Fruit fly (Drosophila melanogaster) whole organism, embryonic: ENCODE data around the gene CG3703.

ENCODE experiments used
- Blimp-1 ChIP-seq: fragments of 200-800 bp; sonication (Bioruptor generic); optimal IDR thresholded peaks from 3 replicates; lab custom pipeline; 2018; ENCODE audit warnings: missing biosample characterization, missing genetic modification characterization, mild to moderate bottlenecking, moderate library complexity, missing genetic modification reagents
- BtbVII ChIP-seq: fragments of 200-800 bp; sonication (Bioruptor generic); optimal IDR thresholded peaks from 3 replicates; lab custom pipeline; 2017; ENCODE audit warnings: missing biosample characterization, mild to moderate bottlenecking, missing genetic modification characterization
- CG10267 ChIP-seq: fragments of 200-800 bp; sonication (Bioruptor generic); optimal IDR thresholded peaks from 2 replicates; lab custom pipeline; 2018; ENCODE audit warnings: missing biosample characterization, mild to moderate bottlenecking, missing genetic modification characterization, moderate library complexity
- CG10321 ChIP-seq: fragments of 200-800 bp; sonication (Bioruptor generic); IDR thresholded peaks from 2 replicates; pipeline ENCODE4 v1.3.6; 2022; ENCODE audit warnings: missing biosample characterization, missing genetic modification characterization
- CG11456 ChIP-seq: fragments of 200-800 bp; sonication (Bioruptor generic); IDR thresholded peaks from 3 replicates; pipeline ENCODE4 v1.3.6; 2022; ENCODE audit warnings: missing biosample characterization, missing genetic modification characterization
- CG12659 ChIP-seq: fragments of 200-800 bp; sonication (Bioruptor generic); optimal IDR thresholded peaks from 3 replicates; lab custom pipeline; 2017; ENCODE audit warnings: mild to moderate bottlenecking, missing biosample characterization, missing genetic modification reagents, missing genetic modification characterization
- CG13624 ChIP-seq: fragments of 200-800 bp; sonication (Bioruptor generic); optimal IDR thresholded peaks from 2 replicates; lab custom pipeline; 2016; ENCODE audit warnings: missing biosample characterization, missing genetic modification characterization
- CG15269 ChIP-seq: fragments of 200-800 bp; sonication (Bioruptor generic); optimal IDR thresholded peaks from 2 replicates; lab custom pipeline; 2018; ENCODE audit warnings: missing biosample characterization, mild to moderate bottlenecking, missing genetic modification characterization, moderate library complexity
- CG1603 ChIP-seq: fragments of 200-800 bp; sonication (Bioruptor generic); optimal IDR thresholded peaks from 2 replicates; lab custom pipeline; 2019; ENCODE audit warnings: missing biosample characterization, mild to moderate bottlenecking, missing genetic modification characterization, moderate library complexity
- CG3281 ChIP-seq: fragments of 200-800 bp; sonication (Bioruptor generic); optimal IDR thresholded peaks from 3 replicates; lab custom pipeline; 2017; ENCODE audit warnings: missing biosample characterization, mild to moderate bottlenecking, missing genetic modification characterization
- CG3847 ChIP-seq: fragments of 200-800 bp; sonication (Bioruptor generic); IDR thresholded peaks from 2 replicates; pipeline ENCODE4 v1.3.6; 2022; ENCODE audit warnings: missing biosample characterization, missing genetic modification characterization
- CG4360 ChIP-seq: fragments of 200-800 bp; sonication (Bioruptor generic); IDR thresholded peaks from 2 replicates; pipeline ENCODE4 v1.3.6; 2022; ENCODE audit warnings: missing biosample characterization, missing genetic modification characterization
- CG4404 ChIP-seq: fragments of 200-800 bp; sonication (Bioruptor generic); IDR thresholded peaks from 2 replicates; pipeline ENCODE4 v1.3.6; 2022; ENCODE audit warnings: missing biosample characterization, missing genetic modification characterization
- CG6765 ChIP-seq: fragments of 200-800 bp; sonication (Bioruptor generic); optimal IDR thresholded peaks from 3 replicates; lab custom pipeline; 2017; ENCODE audit warnings: missing biosample characterization, mild to moderate bottlenecking, missing genetic modification characterization
- CG6791 ChIP-seq: fragments of 200-800 bp; sonication (Bioruptor generic); IDR thresholded peaks from 3 replicates; pipeline ENCODE4 v1.3.6; 2022; ENCODE audit warnings: missing biosample characterization, missing genetic modification characterization; ENCODE audit not compliant: partially characterized antibody
- CG7786 ChIP-seq: fragments of 200-800 bp; sonication (Bioruptor generic); optimal IDR thresholded peaks from 2 replicates; lab custom pipeline; 2016; ENCODE audit warnings: missing biosample characterization, missing genetic modification characterization
- CG8765 ChIP-seq: fragments of 200-800 bp; sonication (Bioruptor generic); IDR thresholded peaks from 2 replicates; pipeline ENCODE4 v1.3.6; 2022; ENCODE audit warnings: missing biosample characterization, missing genetic modification characterization
- D19B ChIP-seq: fragments of 200-800 bp; sonication (Bioruptor generic); optimal IDR thresholded peaks from 2 replicates; lab custom pipeline; 2017; ENCODE audit warnings: missing biosample characterization, mild to moderate bottlenecking, missing genetic modification characterization
- Dip2 ChIP-seq: fragments of 200-800 bp; sonication (Bioruptor generic); IDR thresholded peaks from 2 replicates; pipeline ENCODE4 v1.3.6; 2022; ENCODE audit warnings: missing biosample characterization, missing genetic modification characterization
- Drgx ChIP-seq: fragments of 200-800 bp; sonication (Bioruptor generic); IDR thresholded peaks from 2 replicates; pipeline ENCODE4 v1.3.6; 2022; ENCODE audit warnings: missing biosample characterization, missing genetic modification characterization
- HLH4C ChIP-seq: fragments of 200-800 bp; sonication (Bioruptor generic); IDR thresholded peaks from 3 replicates; pipeline ENCODE4 v1.3.6; 2022; ENCODE audit warnings: missing biosample characterization, missing genetic modification characterization; ENCODE audit not compliant: partially characterized antibody
- Hsf ChIP-seq: fragments of 200-800 bp; sonication (Bioruptor generic); optimal IDR thresholded peaks from 3 replicates; lab custom pipeline; 2016; ENCODE audit warnings: missing biosample characterization, missing genetic modification characterization
- Kr ChIP-seq: fragments of 200-800 bp; sonication (Bioruptor generic); optimal IDR thresholded peaks from 2 replicates; lab custom pipeline; 2017; ENCODE audit warnings: missing biosample characterization, mild to moderate bottlenecking, missing genetic modification characterization
- Optix ChIP-seq: fragments of 200-800 bp; sonication (Bioruptor generic); IDR thresholded peaks from 3 replicates; pipeline ENCODE4 v1.3.6; 2022; ENCODE audit warnings: missing biosample characterization, missing genetic modification characterization
- Pdp1 ChIP-seq, 2 experiments: fragments of 200-800 bp; sonication (Bioruptor generic); optimal IDR thresholded peaks; 3 replicates each; lab custom pipeline; 2016; ENCODE audit warnings: missing biosample characterization in 2 of 2, missing genetic modification characterization in 2 of 2, mild to moderate bottlenecking in 1 of 2, moderate library complexity in 1 of 2
- Rx ChIP-seq: fragments of 200-800 bp; sonication (Bioruptor generic); IDR thresholded peaks from 2 replicates; pipeline ENCODE4 v1.3.6; 2022; ENCODE audit warnings: missing biosample characterization, missing genetic modification characterization
- Scr ChIP-seq: fragments of 200-800 bp; sonication (Bioruptor generic); IDR thresholded peaks from 2 replicates; pipeline ENCODE4 v1.3.6; 2022; ENCODE audit warnings: missing biosample characterization, missing genetic modification characterization; ENCODE audit not compliant: partially characterized antibody
- Ssrp ChIP-seq: fragments of 200-800 bp; sonication (Bioruptor generic); optimal IDR thresholded peaks from 2 replicates; lab custom pipeline; 2018; ENCODE audit warnings: missing biosample characterization, mild to moderate bottlenecking, missing genetic modification characterization, moderate library complexity
- Stat92E ChIP-seq, 3 experiments: fragments of >200 bp in 2 of 3; fragments of 200-800 bp in 1 of 3; sonication (Bioruptor generic) in 1 of 3; optimal IDR thresholded peaks; 2 replicates each; lab custom pipeline; 2017 to 2019; ENCODE audit warnings: missing biosample characterization in 3 of 3, missing genetic modification characterization in 3 of 3, mild to moderate bottlenecking in 1 of 3, moderate library complexity in 1 of 3
- Usf ChIP-seq: fragments of 200-800 bp; sonication (Bioruptor generic); optimal IDR thresholded peaks from 2 replicates; lab custom pipeline; 2017; ENCODE audit warnings: missing genotype, missing biosample characterization, missing genetic modification characterization
- bcd ChIP-seq: fragments of 200-800 bp; sonication (Bioruptor generic); optimal IDR thresholded peaks from 2 replicates; lab custom pipeline; 2017; ENCODE audit warnings: missing biosample characterization, mild to moderate bottlenecking, missing genetic modification characterization
- dati ChIP-seq: fragments of 200-800 bp; sonication (Bioruptor generic); IDR thresholded peaks from 2 replicates; pipeline ENCODE4 v1.3.6; 2022; ENCODE audit warnings: missing biosample characterization, missing genetic modification characterization
- dimm ChIP-seq: fragments of 200-800 bp; sonication (Bioruptor generic); IDR thresholded peaks from 2 replicates; pipeline ENCODE4 v1.3.6; 2022; ENCODE audit warnings: missing biosample characterization, missing genetic modification characterization
- gfzf ChIP-seq: fragments of 200-800 bp; sonication (Bioruptor generic); optimal IDR thresholded peaks from 2 replicates; lab custom pipeline; 2016; ENCODE audit warnings: missing biosample characterization, mild to moderate bottlenecking, missing genetic modification characterization, moderate library complexity
- ken ChIP-seq: fragments of 200-800 bp; sonication (Bioruptor generic); IDR thresholded peaks from 3 replicates; pipeline ENCODE4 v1.3.6; 2022; ENCODE audit warnings: missing biosample characterization, missing genetic modification characterization
- lbe ChIP-seq: fragments of 200-800 bp; sonication (Bioruptor generic); optimal IDR thresholded peaks from 2 replicates; lab custom pipeline; 2016; ENCODE audit warnings: missing biosample characterization, mild to moderate bottlenecking, missing genetic modification characterization
- lov ChIP-seq, 2 experiments: fragments of 200-800 bp in 1 of 2; fragments of >200 bp in 1 of 2; sonication (Bioruptor generic) in 1 of 2; IDR thresholded peaks in 1 of 2; optimal IDR thresholded peaks in 1 of 2; 2 replicates in 1 of 2; 3 replicates in 1 of 2; pipeline versions ENCODE4 v1.3.6 to Lab custom; 2017 to 2022; ENCODE audit warnings: missing biosample characterization in 1 of 2, missing genetic modification characterization in 1 of 2
- maf-S ChIP-seq: fragments of 200-800 bp; sonication (Bioruptor generic); optimal IDR thresholded peaks from 2 replicates; lab custom pipeline; 2016; ENCODE audit warnings: missing biosample characterization, missing genetic modification characterization
- nerfin-1 ChIP-seq: fragments of 200-800 bp; sonication (Bioruptor generic); optimal IDR thresholded peaks from 3 replicates; lab custom pipeline; 2019; ENCODE audit warnings: missing biosample characterization, mild to moderate bottlenecking, missing genetic modification characterization, moderate library complexity
- psq ChIP-seq: fragments of 200-800 bp; sonication (Bioruptor generic); optimal IDR thresholded peaks from 2 replicates; lab custom pipeline; 2017; ENCODE audit warnings: missing biosample characterization, missing genetic modification characterization
- ro ChIP-seq: fragments of 200-800 bp; sonication (Bioruptor generic); IDR thresholded peaks from 2 replicates; pipeline ENCODE4 v1.3.6; 2022; ENCODE audit warnings: missing biosample characterization, missing genetic modification characterization
- row ChIP-seq: fragments of 200-800 bp; sonication (Bioruptor generic); IDR thresholded peaks from 3 replicates; pipeline ENCODE4 v1.3.6; 2022; ENCODE audit warnings: missing biosample characterization, missing genetic modification characterization
- salm ChIP-seq: fragments of 200-800 bp; sonication (Bioruptor generic); optimal IDR thresholded peaks from 2 replicates; lab custom pipeline; 2018; ENCODE audit warnings: missing biosample characterization, mild to moderate bottlenecking, missing genetic modification characterization
- sc ChIP-seq, 3 experiments: fragments of >200 bp in 2 of 3; fragments of 200-800 bp in 1 of 3; sonication (Bioruptor generic) in 1 of 3; optimal IDR thresholded peaks; 2 replicates in 2 of 3; 3 replicates in 1 of 3; lab custom pipeline; 2017; ENCODE audit warnings: mild to moderate bottlenecking in 1 of 3, missing biosample characterization in 1 of 3, missing genetic modification characterization in 1 of 3, missing genetic modification reagents in 1 of 3
- sens-2 ChIP-seq: fragments of 200-800 bp; sonication (Bioruptor generic); IDR thresholded peaks from 2 replicates; pipeline ENCODE4 v1.3.6; 2022; ENCODE audit warnings: missing biosample characterization, missing genetic modification characterization
- sim ChIP-seq: fragments of 200-800 bp; sonication (Bioruptor generic); IDR thresholded peaks from 2 replicates; pipeline ENCODE4 v1.3.6; 2022; ENCODE audit warnings: missing biosample characterization, missing genetic modification characterization
- sima ChIP-seq: fragments of 200-800 bp; sonication (Bioruptor generic); optimal IDR thresholded peaks from 2 replicates; lab custom pipeline; 2016; ENCODE audit warnings: missing biosample characterization, missing genetic modification characterization
- sug ChIP-seq: fragments of 200-800 bp; optimal IDR thresholded peaks from 2 replicates; lab custom pipeline; 2019; ENCODE audit warnings: missing biosample characterization, mild to moderate bottlenecking, missing genetic modification characterization, moderate library complexity
- tgo ChIP-seq: fragments of 200-800 bp; sonication (Bioruptor generic); IDR thresholded peaks from 3 replicates; pipeline ENCODE4 v1.3.6; 2022; ENCODE audit warnings: missing biosample characterization, missing genetic modification characterization
- zfh1 ChIP-seq: fragments of 200-800 bp; sonication (Bioruptor generic); IDR thresholded peaks from 3 replicates; pipeline ENCODE4 v1.3.6; 2022; ENCODE audit warnings: missing biosample characterization, missing genetic modification characterization

CG3703 gene

DNA sequence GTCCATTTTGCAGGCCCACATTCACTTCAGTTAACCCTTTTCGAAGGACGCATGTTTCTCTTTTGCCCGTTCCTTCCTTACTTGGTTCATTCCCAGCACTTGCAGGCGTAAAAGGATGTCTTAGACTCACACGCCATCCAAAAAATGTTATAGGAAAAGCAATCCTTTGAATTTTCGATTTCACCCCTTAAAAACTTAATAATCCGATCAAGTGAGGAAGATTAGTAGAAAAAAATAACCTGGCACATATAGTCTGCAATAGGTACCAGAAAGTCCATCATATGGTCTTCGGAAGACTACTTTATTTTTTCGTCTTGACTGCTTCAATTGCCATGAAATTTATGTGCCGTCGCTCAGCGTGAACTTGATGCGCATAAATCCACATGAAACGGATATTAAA, 24.2 kb downstream of the CG3703 start (continued):
- no peak for TF ChIP-seq BtbVII (GFP tag; lab: Kevin White, UChicago)
- TF ChIP-seq CG12659 (GFP tag; lab: Kevin White, UChicago), result no peak
- no peak for TF ChIP-seq CG10321 (GFP tag; lab: Robert Waterston, UW)
- no peak for TF ChIP-seq maf-S (GFP tag; lab: Kevin White, UChicago)
- TF ChIP-seq sim, result no peak
- no peak for TF ChIP-seq Optix (GFP tag; lab: Robert Waterston, UW)
- no peak for TF ChIP-seq bcd (GFP tag; lab: Kevin White, UChicago)
- TF ChIP-seq CG4360 (GFP tag; lab: Robert Waterston, UW), result no peak
- TF ChIP-seq lov (optimal IDR thresholded peaks at IDR 0.05; lab: Kevin White, UChicago), result no peak
- TF ChIP-seq lov (GFP tag; IDR thresholded peaks at IDR 0.05; lab: Robert Waterston, UW), result no peak
- no peak for TF ChIP-seq sc (optimal IDR thresholded peaks at IDR 0.05; lab: Kevin White, UChicago)
- TF ChIP-seq sc (GFP tag; optimal IDR thresholded peaks at IDR 0.05; lab: Kevin White, UChicago), result no peak
- no peak for TF ChIP-seq sug (tag; lab: Kevin White, UChicago)
- no peak for TF ChIP-seq Stat92E (GFP tag; optimal IDR thresholded peaks at IDR 0.05; lab: Kevin White, UChicago)
- no peak for TF ChIP-seq Rx (GFP tag; lab: Robert Waterston, UW)
- no peak for TF ChIP-seq CG8765 (GFP tag; lab: Robert Waterston, UW)
- no peak for TF ChIP-seq ken (GFP tag; lab: Robert Waterston, UW)
- TF ChIP-seq CG6765 (GFP tag; lab: Kevin White, UChicago), result no peak
- TF ChIP-seq Usf (GFP tag; lab: Kevin White, UChicago), result no peak
- TF ChIP-seq psq (GFP tag; lab: Kevin White, UChicago), result no peak
- TF ChIP-seq zfh1 (GFP tag; lab: Robert Waterston, UW), result 0 out of 3 replicates have a peak, but pooled peaks have one; percentile 14
- 0 out of 3 replicates have a peak, but pooled peaks have one; percentile 10 for TF ChIP-seq CG11456 (GFP tag; lab: Robert Waterston, UW)
- no peak for TF ChIP-seq tgo (GFP tag; lab: Robert Waterston, UW)
- peak; percentile 14; the same call in 1 of the 2 replicates for TF ChIP-seq CG3847 (GFP tag; lab: Robert Waterston, UW)
- TF ChIP-seq Kr (GFP tag; lab: Kevin White, UChicago), result no peak
- no peak for TF ChIP-seq HLH4C (GFP tag; lab: Robert Waterston, UW)
- no peak for TF ChIP-seq Hsf (GFP tag; lab: Kevin White, UChicago)
- no peak for TF ChIP-seq CG13624 (GFP tag; lab: Kevin White, UChicago)
- TF ChIP-seq sima (GFP tag; lab: Kevin White, UChicago), result no peak
- TF ChIP-seq dimm (GFP tag; lab: Robert Waterston, UW), result no peak
- peak; percentile 45 for TF ChIP-seq D19B (GFP tag; lab: Kevin White, UChicago)
- peak; percentile 60; the same call in 2 of the 3 replicates for TF ChIP-seq row
- no peak for TF ChIP-seq Drgx (GFP tag; lab: Robert Waterston, UW)
- TF ChIP-seq ro (GFP tag; lab: Robert Waterston, UW), result no peak
- TF ChIP-seq sens-2 (GFP tag; lab: Robert Waterston, UW), result no peak
- no peak for TF ChIP-seq CG15269 (tag; lab: Kevin White, UChicago)
- no peak for TF ChIP-seq Blimp-1 (GFP tag; lab: Kevin White, UChicago)
- TF ChIP-seq Dip2 (GFP tag; lab: Robert Waterston, UW), result no peak
- TF ChIP-seq Pdp1 (GFP tag; optimal IDR thresholded peaks at IDR 0.05; lab: Kevin White, UChicago), result no peak
- no peak for TF ChIP-seq lbe (GFP tag; lab: Kevin White, UChicago)
- no peak for TF ChIP-seq CG4404
- no peak for TF ChIP-seq Ssrp (tag; lab: Kevin White, UChicago)
- no peak for TF ChIP-seq CG3281 (GFP tag; lab: Kevin White, UChicago)
- TF ChIP-seq nerfin-1 (tag; lab: Kevin White, UChicago), result no peak
- peak; percentile 10 for TF ChIP-seq CG1603
- TF ChIP-seq gfzf, result no peak
- TF ChIP-seq Scr (GFP tag; lab: Robert Waterston, UW), result no peak
- no peak for TF ChIP-seq CG10267
- TF ChIP-seq CG7786, result no peak
- no peak for TF ChIP-seq CG6791 (GFP tag; lab: Robert Waterston, UW)
- TF ChIP-seq dati (GFP tag; lab: Robert Waterston, UW), result no peak
- no peak for TF ChIP-seq salm
